Worm (Caenorhabditis elegans) whole organism, midembryonic: ENCODE measurements around the gene clec-214.

Experiments used
- T22C8.4 ChIP-seq: fragments of 200-800 bp; sonication (Bioruptor generic); IDR thresholded peaks from 2 replicates; pipeline ENCODE4 v1.3.6; 2022; ENCODE audit warnings: missing genetic modification characterization, missing compliant biosample characterization
- cog-1 ChIP-seq: sonication (generic microtip); optimal IDR thresholded peaks from 2 replicates; lab custom pipeline; 2016; ENCODE audit warnings: missing genetic modification characterization, missing compliant biosample characterization
- flt-1 ChIP-seq: fragments of 200-800 bp; sonication (Bioruptor generic); IDR thresholded peaks from 2 replicates; pipeline ENCODE4 v1.3.6; 2022; ENCODE audit warnings: missing genetic modification characterization, missing compliant biosample characterization
- klf-2 ChIP-seq: fragments of 200-800 bp; sonication (Bioruptor generic); conservative IDR thresholded peaks from 2 replicates; pipeline ENCODE4 v1.3.6; 2022; ENCODE audit warnings: missing genetic modification reagents, missing genetic modification characterization, missing compliant biosample characterization
- med-1 ChIP-seq: sonication (generic microtip); optimal IDR thresholded peaks from 2 replicates; lab custom pipeline; 2017; ENCODE audit warnings: missing genetic modification characterization, mild to moderate bottlenecking, missing compliant biosample characterization, antibody characterized with exemption, missing genetic modification reagents; ENCODE audit not compliant: insufficient read depth
- ref-1 ChIP-seq: fragments of 200-800 bp; sonication (Bioruptor generic); conservative IDR thresholded peaks from 2 replicates; pipeline ENCODE4 v1.3.6; 2022; ENCODE audit warnings: missing genetic modification reagents, missing genetic modification characterization, missing compliant biosample characterization
- tab-1 ChIP-seq: fragments of 200-800 bp; sonication (Bioruptor generic); IDR thresholded peaks from 2 replicates; pipeline ENCODE4 v1.3.6; 2022; ENCODE audit warnings: missing genetic modification characterization, missing compliant biosample characterization
- ztf-23 ChIP-seq: fragments of 200-800 bp; sonication (Bioruptor generic); IDR thresholded peaks from 2 replicates; pipeline ENCODE4 v1.3.6; 2022; ENCODE audit warnings: missing genetic modification reagents, missing genetic modification characterization, missing compliant biosample characterization
- ztf-29 ChIP-seq: fragments of 200-800 bp; sonication (Bioruptor generic); IDR thresholded peaks from 2 replicates; pipeline ENCODE4 v1.3.6; 2022; ENCODE audit warnings: missing genetic modification reagents, missing genetic modification characterization, missing compliant biosample characterization

DNA sequence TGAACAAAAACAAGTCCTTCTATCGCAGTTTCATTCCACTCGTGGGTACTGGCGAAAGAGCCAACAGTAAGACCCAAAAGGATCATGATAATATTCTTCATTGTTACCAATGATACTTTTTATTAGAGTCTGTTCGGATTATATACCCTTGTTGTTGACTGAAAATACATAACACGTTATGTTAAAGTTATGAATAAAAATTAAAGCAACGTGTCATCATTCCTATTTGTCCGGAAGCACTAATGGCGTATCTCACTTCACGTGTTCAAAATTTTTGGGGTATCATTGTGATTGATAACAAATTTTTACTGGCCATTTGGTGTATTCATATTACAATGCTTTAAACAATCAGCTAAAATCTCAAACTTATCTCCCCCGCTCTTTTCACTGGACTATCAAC lies 8.7 kb upstream of the clec-214 start, which contains the start of gene scl-26:
- TF ChIP-seq tab-1 (GFP tag; lab: Robert Waterston, UW), result no peak
- no peak for TF ChIP-seq ztf-23 (GFP tag; lab: Robert Waterston, UW)
- TF ChIP-seq flt-1 (GFP tag; lab: Robert Waterston, UW), result no peak
- TF ChIP-seq med-1, result no peak
- no peak for TF ChIP-seq ref-1 (GFP tag; lab: Robert Waterston, UW)
- no peak for TF ChIP-seq T22C8.4 (GFP tag; lab: Robert Waterston, UW)
- no peak for TF ChIP-seq klf-2
- no peak for TF ChIP-seq ztf-29 (GFP tag; lab: Robert Waterston, UW)
- no peak for TF ChIP-seq cog-1 (tag; lab: Kevin White, UChicago)
